Worm (Caenorhabditis elegans) whole organism, young adult: Measurements from ENCODE around the gene H35N09.1.

ENCODE experiments used
- B0019.2 ChIP-seq: fragments of 200-800 bp; sonication (Bioruptor generic); conservative IDR thresholded peaks from 2 replicates; pipeline ENCODE4 v1.3.6; 2022; ENCODE audit warnings: missing genetic modification reagents, missing genetic modification characterization, missing compliant biosample characterization
- B0035.1 ChIP-seq: sonication (generic microtip); optimal IDR thresholded peaks from 2 replicates; lab custom pipeline; 2016; ENCODE audit warnings: missing genetic modification characterization, mild to moderate bottlenecking, missing compliant biosample characterization, missing genotype, missing genetic modification reagents
- F10E7.11 ChIP-seq: sonication (generic microtip); optimal IDR thresholded peaks from 2 replicates; lab custom pipeline; 2017; ENCODE audit warnings: mild to moderate bottlenecking, missing genetic modification characterization, moderate library complexity, missing compliant biosample characterization
- F23B12.7 ChIP-seq: sonication (generic microtip); optimal IDR thresholded peaks from 2 replicates; lab custom pipeline; 2017; ENCODE audit warnings: missing genetic modification characterization, mild to moderate bottlenecking, missing compliant biosample characterization, antibody characterized with exemption, moderate library complexity; ENCODE audit not compliant: insufficient read depth
- F55B11.4 ChIP-seq: sonication (generic microtip); optimal IDR thresholded peaks from 2 replicates; lab custom pipeline; 2016; ENCODE audit warnings: missing compliant biosample characterization, missing genetic modification characterization, borderline replicate concordance; ENCODE audit not compliant: insufficient read depth
- F57A8.1 ChIP-seq: fragments of 200-800 bp; sonication (Bioruptor generic); optimal IDR thresholded peaks from 2 replicates; lab custom pipeline; 2018; ENCODE audit warnings: mild to moderate bottlenecking, missing genetic modification characterization, moderate library complexity, missing compliant biosample characterization
- Y53G8AR.9 ChIP-seq: fragments of 200-800 bp; sonication (Bioruptor generic); conservative IDR thresholded peaks from 2 replicates; pipeline ENCODE4 v1.3.6; 2022; ENCODE audit warnings: missing genetic modification reagents, missing genetic modification characterization, missing compliant biosample characterization
- Y95B8A.8 ChIP-seq: fragments of 200-800 bp; sonication (Bioruptor generic); IDR thresholded peaks from 2 replicates; pipeline ENCODE4 v1.3.6; 2022; ENCODE audit warnings: missing genetic modification reagents, missing genetic modification characterization, missing compliant biosample characterization
- ZK185.1 ChIP-seq: sonication (generic microtip); optimal IDR thresholded peaks from 2 replicates; lab custom pipeline; 2016; ENCODE audit warnings: mild to moderate bottlenecking, missing genetic modification characterization, missing compliant biosample characterization; ENCODE audit not compliant: poor library complexity, severe bottlenecking
- ama-1 ChIP-seq, 3 experiments: fragments of 150-350 bp in 1 of 3; sonication (generic microtip) in 2 of 3; optimal IDR thresholded peaks; 2 replicates each; lab custom pipeline; 2014 to 2018; ENCODE audit warnings: missing biosample characterization in 2 of 3, missing genetic modification characterization in 2 of 3, missing genetic modification reagents in 2 of 3
- aptf-2 ChIP-seq: fragments of 200-800 bp; sonication (Bioruptor generic); conservative IDR thresholded peaks from 2 replicates; pipeline ENCODE4 v1.3.6; 2022; ENCODE audit warnings: missing genetic modification reagents, missing genetic modification characterization, missing compliant biosample characterization
- attf-6 ChIP-seq: fragments of 200-800 bp; sonication (Bioruptor generic); IDR thresholded peaks from 2 replicates; pipeline ENCODE4 v1.3.6; 2022; ENCODE audit warnings: missing genetic modification reagents, missing genetic modification characterization, missing compliant biosample characterization
- ceh-100 ChIP-seq: fragments of 200-800 bp; sonication (Bioruptor generic); IDR thresholded peaks from 2 replicates; pipeline ENCODE4 v1.3.6; 2022; ENCODE audit warnings: missing genetic modification reagents, missing genetic modification characterization, missing compliant biosample characterization
- ceh-79 ChIP-seq: sonication (generic microtip); optimal IDR thresholded peaks from 2 replicates; lab custom pipeline; 2017; ENCODE audit warnings: mild to moderate bottlenecking, missing genetic modification characterization, missing compliant biosample characterization
- chd-7 ChIP-seq: sonication (generic microtip); optimal IDR thresholded peaks from 2 replicates; lab custom pipeline; 2016; ENCODE audit warnings: mild to moderate bottlenecking, missing genetic modification characterization, moderate library complexity, missing compliant biosample characterization
- die-1 ChIP-seq: sonication (generic microtip); optimal IDR thresholded peaks from 2 replicates; lab custom pipeline; 2016; ENCODE audit warnings: missing genotype, mild to moderate bottlenecking, missing genetic modification characterization, missing compliant biosample characterization
- dpff-1 ChIP-seq: sonication (generic microtip); optimal IDR thresholded peaks from 2 replicates; lab custom pipeline; 2017; ENCODE audit warnings: mild to moderate bottlenecking, missing genetic modification characterization, missing compliant biosample characterization
- dpl-1 ChIP-seq: fragments of 150-350 bp; optimal IDR thresholded peaks from 2 replicates; lab custom pipeline; 2014; ENCODE audit warnings: missing biosample characterization, missing genetic modification reagents, missing genetic modification characterization
- efl-1 ChIP-seq: fragments of 150-350 bp; optimal IDR thresholded peaks from 2 replicates; lab custom pipeline; 2014; ENCODE audit warnings: missing biosample characterization, missing genetic modification reagents, missing genetic modification characterization
- egrh-3 ChIP-seq: fragments of 200-800 bp; sonication (Bioruptor generic); IDR thresholded peaks from 2 replicates; pipeline ENCODE4 v1.3.6; 2022; ENCODE audit warnings: missing genetic modification reagents, missing genetic modification characterization, missing compliant biosample characterization
- ekl-4 ChIP-seq: fragments of 200-800 bp; sonication (Bioruptor generic); IDR thresholded peaks from 2 replicates; pipeline ENCODE4 v1.3.6; 2022; ENCODE audit warnings: missing genetic modification reagents, missing genetic modification characterization, missing compliant biosample characterization
- gei-17 ChIP-seq: fragments of 200-800 bp; sonication (Bioruptor generic); optimal IDR thresholded peaks from 2 replicates; lab custom pipeline; 2018; ENCODE audit warnings: mild to moderate bottlenecking, missing genetic modification characterization, missing compliant biosample characterization
- hlh-26 ChIP-seq: fragments of 200-800 bp; sonication (Bioruptor generic); conservative IDR thresholded peaks from 2 replicates; pipeline ENCODE4 v1.3.6; 2022; ENCODE audit warnings: missing genetic modification reagents, missing genetic modification characterization, missing compliant biosample characterization
- hsf-1 ChIP-seq: fragments of 200-800 bp; sonication (Bioruptor generic); IDR thresholded peaks from 2 replicates; pipeline ENCODE4 v1.3.6; 2022; ENCODE audit warnings: missing genetic modification reagents, missing genetic modification characterization, missing compliant biosample characterization
- lin-40 ChIP-seq: sonication (generic microtip); optimal IDR thresholded peaks from 2 replicates; lab custom pipeline; 2016; ENCODE audit warnings: missing genetic modification characterization, mild to moderate bottlenecking, missing compliant biosample characterization, missing genotype, missing genetic modification reagents
- lsy-27 ChIP-seq: sonication (generic microtip); optimal IDR thresholded peaks from 2 replicates; lab custom pipeline; 2017; ENCODE audit warnings: missing genetic modification characterization, mild to moderate bottlenecking, missing compliant biosample characterization, antibody characterized with exemption, missing genotype, borderline replicate concordance; ENCODE audit not compliant: insufficient read depth
- madf-6 ChIP-seq: fragments of 200-800 bp; sonication (Bioruptor generic); IDR thresholded peaks from 2 replicates; pipeline ENCODE4 v1.3.6; 2022; ENCODE audit warnings: missing genetic modification reagents, missing genetic modification characterization, missing compliant biosample characterization
- nfyb-1 ChIP-seq: fragments of 200-800 bp; sonication (Bioruptor generic); IDR thresholded peaks from 2 replicates; pipeline ENCODE4 v1.3.6; 2022; ENCODE audit warnings: missing genetic modification reagents, missing genetic modification characterization, missing compliant biosample characterization
- nhr-120 ChIP-seq: fragments of 200-800 bp; sonication (Bioruptor generic); IDR thresholded peaks from 2 replicates; pipeline ENCODE4 v1.3.6; 2022; ENCODE audit warnings: missing genetic modification characterization, missing compliant biosample characterization
- nhr-179 ChIP-seq: sonication (generic microtip); optimal IDR thresholded peaks from 2 replicates; lab custom pipeline; 2016; ENCODE audit warnings: mild to moderate bottlenecking, missing genetic modification characterization, missing compliant biosample characterization
- nhr-90 ChIP-seq: sonication (generic microtip); optimal IDR thresholded peaks from 2 replicates; lab custom pipeline; 2016; ENCODE audit warnings: missing genotype, mild to moderate bottlenecking, missing genetic modification characterization, missing compliant biosample characterization
- sdz-38 ChIP-seq: sonication (generic microtip); optimal IDR thresholded peaks from 2 replicates; lab custom pipeline; 2016; ENCODE audit warnings: missing genotype, missing genetic modification characterization, missing compliant biosample characterization
- snpc-3.4 ChIP-seq: sonication (generic microtip); optimal IDR thresholded peaks from 2 replicates; lab custom pipeline; 2017; ENCODE audit warnings: missing genetic modification characterization, mild to moderate bottlenecking, missing compliant biosample characterization, antibody characterized with exemption, moderate library complexity, missing genotype, missing genetic modification reagents
- sptf-2 ChIP-seq: fragments of 200-800 bp; sonication (Bioruptor generic); optimal IDR thresholded peaks from 2 replicates; lab custom pipeline; 2018; ENCODE audit warnings: mild to moderate bottlenecking, missing genetic modification characterization, missing compliant biosample characterization
- tbp1 ChIP-seq: fragments of 200-800 bp; sonication (Bioruptor generic); optimal IDR thresholded peaks from 2 replicates; lab custom pipeline; 2018; ENCODE audit warnings: mild to moderate bottlenecking, missing genetic modification characterization, missing compliant biosample characterization
- zfh-2 ChIP-seq: fragments of 200-800 bp; sonication (Bioruptor generic); conservative IDR thresholded peaks from 2 replicates; pipeline ENCODE4 v1.3.6; 2022; ENCODE audit warnings: missing genetic modification reagents, missing genetic modification characterization, missing compliant biosample characterization
- zim-3 ChIP-seq: sonication (generic microtip); optimal IDR thresholded peaks from 2 replicates; lab custom pipeline; 2017; ENCODE audit warnings: mild to moderate bottlenecking, missing genetic modification characterization, moderate library complexity, missing compliant biosample characterization
- ztf-6 ChIP-seq: fragments of 200-800 bp; sonication (Bioruptor generic); IDR thresholded peaks from 2 replicates; pipeline ENCODE4 v1.3.6; 2022; ENCODE audit warnings: missing genetic modification reagents, missing genetic modification characterization, missing compliant biosample characterization

The H35N09.1 gene

ce11 chrX:8640654-8641053 is 35.5 kb downstream of the H35N09.1 start (continued):
- no peak for TF ChIP-seq zfh-2
- no peak for TF ChIP-seq F57A8.1 (GFP tag; lab: Kevin White, UChicago)
- no peak for TF ChIP-seq hlh-26
- TF ChIP-seq madf-6 (GFP tag; lab: Robert Waterston, UW): peak; percentile 30; the same call in 1 of the 2 replicates
- no peak for TF ChIP-seq aptf-2 (GFP tag; lab: Robert Waterston, UW)
- peak; percentile 90 for TF ChIP-seq tbp1 (GFP tag; lab: Kevin White, UChicago)
- no peak for TF ChIP-seq attf-6
- no peak for TF ChIP-seq nhr-120 (GFP tag; lab: Robert Waterston, UW)
- no peak for TF ChIP-seq efl-1 (GFP tag; lab: Kevin White, UChicago)
- TF ChIP-seq dpff-1 (tag; lab: Kevin White, UChicago): no peak
- peak; percentile 71 for TF ChIP-seq ZK185.1 (tag; lab: Kevin White, UChicago)
- TF ChIP-seq F10E7.11 (tag; lab: Kevin White, UChicago): no peak
- no peak for TF ChIP-seq B0019.2 (GFP tag; lab: Robert Waterston, UW)
- TF ChIP-seq ekl-4: no peak
- no peak for TF ChIP-seq Y95B8A.8 (GFP tag; lab: Robert Waterston, UW)
- TF ChIP-seq sdz-38 (tag; lab: Kevin White, UChicago): no peak
- TF ChIP-seq Y53G8AR.9 (GFP tag; lab: Robert Waterston, UW): no peak
- no peak for TF ChIP-seq ceh-79 (tag; lab: Kevin White, UChicago)
- no peak for TF ChIP-seq sptf-2 (GFP tag; lab: Kevin White, UChicago)
- no peak for TF ChIP-seq F55B11.4 (tag; lab: Kevin White, UChicago)
- TF ChIP-seq egrh-3: no peak
- no peak for TF ChIP-seq dpl-1 (GFP tag; lab: Kevin White, UChicago)
- TF ChIP-seq lin-40 (tag; lab: Kevin White, UChicago): no peak
- TF ChIP-seq zim-3 (tag; lab: Kevin White, UChicago): no peak
- TF ChIP-seq hsf-1 (GFP tag; lab: Robert Waterston, UW): no peak; the same call in 1 of the 2 replicates
- no peak for TF ChIP-seq ztf-6 (GFP tag; lab: Robert Waterston, UW)
- peak; percentile 69 for TF ChIP-seq nhr-90
- TF ChIP-seq die-1 (tag; lab: Kevin White, UChicago): peak; percentile 83
- 0 out of 2 replicates have a peak, but pooled peaks have one; percentile 34 for TF ChIP-seq nfyb-1
- no peak for TF ChIP-seq lsy-27 (tag; lab: Kevin White, UChicago)
- TF ChIP-seq B0035.1: peak; percentile 65
- TF ChIP-seq nhr-179 (tag; lab: Kevin White, UChicago): no peak
- no peak for TF ChIP-seq gei-17
- TF ChIP-seq chd-7 (tag; lab: Kevin White, UChicago): no peak
- TF ChIP-seq, all 124 proteins: peak for 42

ce11 chrX:8643817-8644216 is 38.7 kb downstream of the H35N09.1 start, which contains the start of gene stg-2:
Gene stg-2, minus strand, starts transcription at chrX:8643917.
- no peak for TF ChIP-seq snpc-3.4
- TF ChIP-seq ceh-100 (GFP tag; lab: Robert Waterston, UW): no peak
- no peak for TF ChIP-seq F23B12.7 (tag; lab: Kevin White, UChicago)
- no peak for TF ChIP-seq ama-1 (optimal IDR thresholded peaks at IDR 0.05; lab: Kevin White, UChicago)
- no peak for TF ChIP-seq ama-1 (GFP tag; optimal IDR thresholded peaks at IDR 0.05; lab: Kevin White, UChicago)
